Worm (Caenorhabditis elegans) whole organism, L4 larva: ENCODE measurements around the gene Y43C5A.4.

Source experiments
- D1046.2 ChIP-seq: fragments of 200-800 bp; sonication (Bioruptor generic); IDR thresholded peaks from 2 replicates; pipeline ENCODE4 v1.3.6; 2022; ENCODE audit warnings: missing genetic modification characterization, missing compliant biosample characterization
- F10B5.3 ChIP-seq: sonication (generic microtip); optimal IDR thresholded peaks from 2 replicates; lab custom pipeline; 2016; ENCODE audit warnings: mild to moderate bottlenecking, missing genetic modification characterization, missing compliant biosample characterization
- F26F4.8 ChIP-seq: fragments of 200-800 bp; sonication (Bioruptor generic); conservative IDR thresholded peaks from 2 replicates; pipeline ENCODE4 v1.3.6; 2022; ENCODE audit warnings: missing genetic modification characterization, missing compliant biosample characterization
- F37D6.2 ChIP-seq: sonication (generic microtip); optimal IDR thresholded peaks from 2 replicates; lab custom pipeline; 2016; ENCODE audit warnings: mild to moderate bottlenecking, missing genetic modification characterization, missing compliant biosample characterization
- F49E8.2 ChIP-seq: sonication (generic microtip); optimal IDR thresholded peaks from 2 replicates; lab custom pipeline; 2016; ENCODE audit warnings: missing compliant biosample characterization, mild to moderate bottlenecking, missing genetic modification characterization, borderline replicate concordance
- Y105C5A.15 ChIP-seq: fragments of 200-800 bp; sonication (Bioruptor generic); IDR thresholded peaks from 2 replicates; pipeline ENCODE4 v1.3.6; 2022; ENCODE audit warnings: missing genetic modification characterization, missing compliant biosample characterization
- Y48G9A.11 ChIP-seq: fragments of 200-800 bp; sonication (Bioruptor generic); IDR thresholded peaks from 2 replicates; pipeline ENCODE4 v1.3.6; 2022; ENCODE audit warnings: missing genetic modification reagents, missing genetic modification characterization, missing compliant biosample characterization
- ZK546.5 ChIP-seq, 2 experiments: sonication (generic microtip); optimal IDR thresholded peaks; 2 replicates each; lab custom pipeline; 2017; ENCODE audit warnings: missing biosample characterization in 2 of 2, missing genetic modification characterization in 2 of 2
- aha-1 ChIP-seq: fragments of 150-350 bp; peaks from one replicate; lab custom pipeline; 2014; ENCODE audit warnings: missing biosample characterization, missing genetic modification characterization
- ceh-20 ChIP-seq: fragments of 200-800 bp; sonication (Bioruptor generic); IDR thresholded peaks from 2 replicates; pipeline ENCODE4 v1.3.6; 2022; ENCODE audit warnings: missing genetic modification reagents, missing genetic modification characterization, missing compliant biosample characterization
- ceh-62 ChIP-seq: sonication (generic microtip); optimal IDR thresholded peaks from 2 replicates; lab custom pipeline; 2017; ENCODE audit warnings: missing biosample characterization, missing genetic modification characterization
- daf-16 ChIP-seq, 3 experiments: sonication (generic microtip); optimal IDR thresholded peaks; 2 replicates each; lab custom pipeline; 2016 to 2017; ENCODE audit warnings: missing genetic modification characterization in 3 of 3, missing genetic modification reagents in 3 of 3, mild to moderate bottlenecking in 2 of 3, missing compliant biosample characterization in 2 of 3, missing biosample characterization in 1 of 3, moderate library complexity in 1 of 3
- daf-19 ChIP-seq: fragments of 200-800 bp; sonication (Bioruptor generic); conservative IDR thresholded peaks from 2 replicates; pipeline ENCODE4 v1.3.6; 2022; ENCODE audit warnings: missing genetic modification characterization, missing compliant biosample characterization
- egl-27 ChIP-seq: sonication (generic microtip); optimal IDR thresholded peaks from 3 replicates; lab custom pipeline; 2017; ENCODE audit warnings: missing biosample characterization, missing genetic modification reagents, missing genetic modification characterization
- egl-43 ChIP-seq: fragments of 200-800 bp; sonication (Bioruptor generic); IDR thresholded peaks from 2 replicates; pipeline ENCODE4 v1.3.6; 2022; ENCODE audit warnings: missing genetic modification reagents, missing genetic modification characterization, missing compliant biosample characterization
- fkh-10 ChIP-seq: fragments of 150-350 bp; optimal IDR thresholded peaks from 2 replicates; lab custom pipeline; 2014; ENCODE audit warnings: missing biosample characterization, missing genetic modification reagents, missing genetic modification characterization
- hif-1 ChIP-seq, 2 experiments: sonication (generic microtip); optimal IDR thresholded peaks; 2 replicates each; lab custom pipeline; 2016 to 2017; ENCODE audit warnings: missing compliant biosample characterization in 2 of 2, missing genetic modification characterization in 2 of 2, missing genetic modification reagents in 2 of 2, missing genotype in 2 of 2, mild to moderate bottlenecking in 1 of 2
- hlh-11 ChIP-seq: fragments of 200-800 bp; sonication (Bioruptor generic); optimal IDR thresholded peaks from 2 replicates; lab custom pipeline; 2018; ENCODE audit warnings: mild to moderate bottlenecking, missing genetic modification characterization, missing compliant biosample characterization
- hlh-30 ChIP-seq: sonication (generic microtip); optimal IDR thresholded peaks from 2 replicates; lab custom pipeline; 2017; ENCODE audit warnings: antibody characterized with exemption, mild to moderate bottlenecking, missing genetic modification characterization, missing compliant biosample characterization; ENCODE audit not compliant: insufficient read depth
- hmg-1.1 ChIP-seq: fragments of 200-800 bp; sonication (Bioruptor generic); IDR thresholded peaks from 2 replicates; pipeline ENCODE4 v1.3.6; 2022; ENCODE audit warnings: missing genetic modification reagents, missing genetic modification characterization, missing compliant biosample characterization
- lim-7 ChIP-seq: fragments of 200-800 bp; sonication (Bioruptor generic); IDR thresholded peaks from 2 replicates; pipeline ENCODE4 v1.3.6; 2022; ENCODE audit warnings: missing genetic modification characterization, missing compliant biosample characterization
- lir-3 ChIP-seq: sonication (generic microtip); optimal IDR thresholded peaks from 2 replicates; lab custom pipeline; 2016; ENCODE audit warnings: mild to moderate bottlenecking, missing genetic modification characterization, missing compliant biosample characterization
- mdl-1 ChIP-seq, 2 experiments: fragments of 150-350 bp in 1 of 2; sonication (generic microtip) in 1 of 2; optimal IDR thresholded peaks; 2 replicates each; lab custom pipeline; 2014 to 2017; ENCODE audit warnings: missing biosample characterization in 2 of 2, missing genetic modification characterization in 2 of 2
- mdt-29 ChIP-seq: fragments of 200-800 bp; sonication (Bioruptor generic); IDR thresholded peaks from 2 replicates; pipeline ENCODE4 v1.3.6; 2022; ENCODE audit warnings: missing genetic modification reagents, missing genetic modification characterization, missing compliant biosample characterization
- mes-2 ChIP-seq: sonication (generic microtip); optimal IDR thresholded peaks from 2 replicates; lab custom pipeline; 2016; ENCODE audit warnings: missing genotype, mild to moderate bottlenecking, missing genetic modification characterization, missing compliant biosample characterization; ENCODE audit not compliant: poor library complexity, severe bottlenecking
- nhr-102 ChIP-seq: sonication (generic microtip); optimal IDR thresholded peaks from 2 replicates; lab custom pipeline; 2016; ENCODE audit warnings: mild to moderate bottlenecking, missing genetic modification characterization, moderate library complexity, missing compliant biosample characterization
- nhr-11 ChIP-seq: fragments of 150-350 bp; optimal IDR thresholded peaks from 2 replicates; lab custom pipeline; 2014; ENCODE audit warnings: missing biosample characterization, missing genetic modification characterization
- nhr-111 ChIP-seq: fragments of 200-800 bp; sonication (Bioruptor generic); optimal IDR thresholded peaks from 2 replicates; lab custom pipeline; 2018; ENCODE audit warnings: mild to moderate bottlenecking, missing genetic modification characterization, missing compliant biosample characterization
- nhr-28 ChIP-seq: fragments of 150-350 bp; optimal IDR thresholded peaks from 2 replicates; lab custom pipeline; 2014; ENCODE audit warnings: missing biosample characterization, missing genetic modification characterization
- nhr-41 ChIP-seq: fragments of 200-800 bp; sonication (Bioruptor generic); IDR thresholded peaks from 2 replicates; pipeline ENCODE4 v1.3.6; 2022; ENCODE audit warnings: missing genetic modification reagents, missing genetic modification characterization, missing compliant biosample characterization
- nhr-42 ChIP-seq: fragments of 200-800 bp; sonication (Bioruptor generic); IDR thresholded peaks from 2 replicates; pipeline ENCODE4 v1.3.6; 2022; ENCODE audit warnings: missing genetic modification characterization, missing compliant biosample characterization
- spr-1 ChIP-seq: sonication (generic microtip); optimal IDR thresholded peaks from 2 replicates; lab custom pipeline; 2016; ENCODE audit warnings: mild to moderate bottlenecking, missing genetic modification characterization, missing compliant biosample characterization
- tag-97 ChIP-seq: fragments of 200-800 bp; sonication (Bioruptor generic); IDR thresholded peaks from 2 replicates; pipeline ENCODE4 v1.3.6; 2022; ENCODE audit warnings: missing genetic modification characterization, missing compliant biosample characterization
- unc-130 ChIP-seq: sonication (generic microtip); optimal IDR thresholded peaks from 2 replicates; lab custom pipeline; 2016; ENCODE audit warnings: missing genetic modification reagents, missing genetic modification characterization, missing compliant biosample characterization
- unc-39 ChIP-seq: sonication (generic microtip); optimal IDR thresholded peaks from 2 replicates; lab custom pipeline; 2017; ENCODE audit warnings: missing biosample characterization, missing genetic modification characterization
- unc-62 ChIP-seq, 3 experiments: fragments of 150-350 bp in 1 of 3; sonication (generic microtip); optimal IDR thresholded peaks in 2 of 3; peaks in 1 of 3; 1 replicate in 1 of 3; 2 replicates in 2 of 3; lab custom pipeline; 2014 to 2017; ENCODE audit warnings: missing biosample characterization in 3 of 3, missing genetic modification characterization in 3 of 3, missing genetic modification reagents in 3 of 3, missing genotype in 1 of 3
- vab-7 ChIP-seq: fragments of 200-800 bp; sonication (Bioruptor generic); IDR thresholded peaks from 2 replicates; pipeline ENCODE4 v1.3.6; 2022; ENCODE audit warnings: missing genetic modification reagents, missing genetic modification characterization, missing compliant biosample characterization
- zfp-2 ChIP-seq: sonication (generic microtip); optimal IDR thresholded peaks from 2 replicates; lab custom pipeline; 2016; ENCODE audit warnings: mild to moderate bottlenecking, missing genetic modification characterization, missing compliant biosample characterization
- ztf-7 ChIP-seq: fragments of 150-350 bp; optimal IDR thresholded peaks from 2 replicates; lab custom pipeline; 2014; ENCODE audit warnings: missing biosample characterization, missing genetic modification characterization

Gene Y43C5A.4

DNA sequence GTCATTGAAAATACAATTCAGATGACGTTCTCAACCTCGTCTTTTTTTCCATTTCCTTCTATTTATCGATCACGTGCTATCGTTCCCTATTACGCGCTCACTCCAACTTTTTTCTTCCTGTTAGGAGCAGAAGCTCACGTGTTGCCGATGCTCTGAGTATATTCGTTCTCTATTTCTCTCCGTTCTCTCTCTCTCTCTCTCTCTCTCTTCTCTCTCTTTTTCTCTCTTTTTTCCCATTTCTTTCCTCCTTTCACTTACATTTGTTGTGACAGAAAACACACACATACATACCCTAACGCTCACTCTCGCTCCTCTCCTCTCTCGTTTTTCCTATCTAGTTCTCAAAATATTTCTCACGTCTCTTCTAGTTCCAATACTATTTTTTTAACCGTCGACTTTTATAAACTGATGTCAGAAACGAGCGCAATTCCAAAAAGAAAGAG, 25.4 kb upstream of the Y43C5A.4 start (continued):
- TF ChIP-seq unc-62 (GFP tag; optimal IDR thresholded peaks at IDR 0.05 in 1 of 2; lab: Kevin White, UChicago) (peak in 1 of 2 experiments; percentile 100), unc-62 (tag; optimal IDR thresholded peaks at IDR 0.05; lab: Kevin White, UChicago) (no peak), hmg-1.1 (GFP tag; lab: Robert Waterston, UW) (peak; percentile 91), unc-130 (GFP tag; lab: Kevin White, UChicago) (no peak), hif-1 (tag; optimal IDR thresholded peaks at IDR 0.05; lab: Kevin White, UChicago) (peak; percentile 33 to 83), mdl-1 (tag; optimal IDR thresholded peaks at IDR 0.05; lab: Kevin White, UChicago) (peak; percentile 71 to 99), F26F4.8 (GFP tag; lab: Robert Waterston, UW) (no peak), aha-1 (tag; lab: Kevin White, UChicago) (peak; percentile 99), daf-19 (GFP tag; lab: Robert Waterston, UW) (no peak), ceh-20 (GFP tag; lab: Robert Waterston, UW) (peak; percentile 93), mdt-29 (GFP tag; lab: Robert Waterston, UW) (0 out of 2 replicates have a peak, but pooled peaks have one; percentile 73), Y48G9A.11 (GFP tag; lab: Robert Waterston, UW) (no peak), lim-7 (no peak), nhr-42 (GFP tag; lab: Robert Waterston, UW) (no peak), lir-3 (tag; lab: Kevin White, UChicago) (no peak), zfp-2 (tag; lab: Kevin White, UChicago) (no peak), F10B5.3 (tag; lab: Kevin White, UChicago) (no peak), spr-1 (tag; lab: Kevin White, UChicago) (peak; percentile 73), unc-39 (tag; lab: Kevin White, UChicago) (no peak), F37D6.2 (tag; lab: Kevin White, UChicago) (peak; percentile 77), ZK546.5 (tag; optimal IDR thresholded peaks at IDR 0.05; lab: Kevin White, UChicago) (peak in 1 of 2 experiments; percentile 10), F49E8.2 (tag; lab: Kevin White, UChicago) (no peak), egl-43 (GFP tag; lab: Robert Waterston, UW) (no peak; the same call in none of the 2 replicates), mes-2 (tag; lab: Kevin White, UChicago) (peak; percentile 70), daf-16 (GFP tag; optimal IDR thresholded peaks at IDR 0.05; lab: Kevin White, UChicago) (peak; percentile 48 to 65), daf-16 (tag; optimal IDR thresholded peaks at IDR 0.05; lab: Kevin White, UChicago) (peak; percentile 67), ceh-62 (tag; lab: Kevin White, UChicago) (no peak), ztf-7 (no peak), nhr-28 (tag; lab: Kevin White, UChicago) (peak; percentile 90), nhr-111 (no peak), egl-27 (no peak), Y105C5A.15 (GFP tag; lab: Robert Waterston, UW) (0 out of 2 replicates have a peak, but pooled peaks have one; percentile 12), vab-7 (0 out of 2 replicates have a peak, but pooled peaks have one; percentile 39), tag-97 (GFP tag; lab: Robert Waterston, UW) (no peak), hlh-11 (tag; lab: Kevin White, UChicago) (peak; percentile 96), D1046.2 (GFP tag; lab: Robert Waterston, UW) (no peak), fkh-10 (peak; percentile 93), nhr-11 (peak; percentile 96), nhr-102 (tag; lab: Kevin White, UChicago) (peak; percentile 76), hlh-30 (tag; lab: Kevin White, UChicago) (peak; percentile 98), nhr-41 (GFP tag; lab: Robert Waterston, UW) (no peak)
